Fruit fly (Drosophila melanogaster): ENCODE data around the gene CG13896.

dm6 chr3L:721026-721425 is 9.4 kb upstream of the CG13896 start:
- TF ChIP-seq EcR (GFP tag; optimal IDR thresholded peaks at IDR 0.05): no peak
- TF ChIP-seq Dll (optimal IDR thresholded peaks at IDR 0.05): no peak
- no peak for TF ChIP-seq pan (optimal IDR thresholded peaks at IDR 0.05)
